Worm (Caenorhabditis elegans) whole organism, L3 larva: ENCODE data around the gene tbcb-1.

Experiments used
- R02D3.7 ChIP-seq: fragments of 150-350 bp; optimal IDR thresholded peaks from 2 replicates; lab custom pipeline; 2014; ENCODE audit warnings: missing biosample characterization, missing genetic modification characterization
- ceh-16 ChIP-seq: sonication (generic microtip); optimal IDR thresholded peaks from 2 replicates; lab custom pipeline; 2017; ENCODE audit warnings: missing biosample characterization, missing genetic modification characterization
- ceh-28 ChIP-seq: fragments of 150-350 bp; optimal IDR thresholded peaks from 2 replicates; lab custom pipeline; 2014; ENCODE audit warnings: missing biosample characterization, missing genetic modification reagents, missing genetic modification characterization
- ceh-82 ChIP-seq: fragments of 150-350 bp; optimal IDR thresholded peaks from 2 replicates; lab custom pipeline; 2014; ENCODE audit warnings: missing biosample characterization, missing genetic modification characterization
- ceh-9 ChIP-seq: sonication (generic microtip); optimal IDR thresholded peaks from 2 replicates; lab custom pipeline; 2018; ENCODE audit warnings: missing biosample characterization, missing genetic modification characterization
- daf-12 ChIP-seq: fragments of 150-350 bp; optimal IDR thresholded peaks from 2 replicates; lab custom pipeline; 2014; ENCODE audit warnings: missing biosample characterization, missing genetic modification reagents, missing genetic modification characterization
- egl-27 ChIP-seq: sonication (generic microtip); optimal IDR thresholded peaks from 4 replicates; lab custom pipeline; 2017; ENCODE audit warnings: missing biosample characterization, missing genetic modification reagents, missing genetic modification characterization
- egl-5 ChIP-seq: fragments of 150-350 bp; optimal IDR thresholded peaks from 2 replicates; lab custom pipeline; 2017; ENCODE audit warnings: missing biosample characterization, missing genetic modification reagents, missing genetic modification characterization, inconsistent platforms
- elt-1 ChIP-seq: fragments of 150-350 bp; optimal IDR thresholded peaks from 2 replicates; lab custom pipeline; 2014; ENCODE audit warnings: missing biosample characterization, missing genetic modification characterization
- elt-2 ChIP-seq: sonication (generic microtip); optimal IDR thresholded peaks from 2 replicates; lab custom pipeline; 2016; ENCODE audit warnings: missing genetic modification reagents, mild to moderate bottlenecking, missing genetic modification characterization, missing compliant biosample characterization
- eor-1 ChIP-seq, 2 experiments: fragments of 150-350 bp; optimal IDR thresholded peaks; 2 replicates each; lab custom pipeline; 2014 to 2018; ENCODE audit warnings: missing biosample characterization in 2 of 2, missing genetic modification characterization in 2 of 2
- fos-1 ChIP-seq: fragments of 150-350 bp; optimal IDR thresholded peaks from 2 replicates; lab custom pipeline; 2014; ENCODE audit warnings: missing biosample characterization, missing genetic modification characterization
- hmg-11 ChIP-seq: sonication (generic microtip); optimal IDR thresholded peaks from 2 replicates; lab custom pipeline; 2016; ENCODE audit warnings: missing genetic modification characterization, missing compliant biosample characterization
- lin-15B ChIP-seq: fragments of 150-350 bp; optimal IDR thresholded peaks from 2 replicates; lab custom pipeline; 2014; ENCODE audit warnings: missing biosample characterization, missing genetic modification characterization
- lin-39 ChIP-seq: fragments of 150-350 bp; optimal IDR thresholded peaks from 2 replicates; lab custom pipeline; 2018; ENCODE audit warnings: missing biosample characterization, missing genetic modification reagents, missing genetic modification characterization
- mdl-1 ChIP-seq: fragments of 150-350 bp; optimal IDR thresholded peaks from 2 replicates; lab custom pipeline; 2014; ENCODE audit warnings: missing biosample characterization, missing genetic modification characterization
- mml-1 ChIP-seq: fragments of 150-350 bp; sonication (generic microtip); optimal IDR thresholded peaks from 3 replicates; lab custom pipeline; 2014; ENCODE audit warnings: missing biosample characterization, missing genetic modification characterization
- nfya-1 ChIP-seq: sonication (generic microtip); optimal IDR thresholded peaks from 2 replicates; lab custom pipeline; 2017; ENCODE audit warnings: missing genetic modification characterization, mild to moderate bottlenecking, missing compliant biosample characterization, antibody characterized with exemption, moderate library complexity; ENCODE audit not compliant: insufficient read depth
- nhr-12 ChIP-seq: fragments of 150-350 bp; optimal IDR thresholded peaks from 2 replicates; lab custom pipeline; 2014; ENCODE audit warnings: missing biosample characterization, missing genetic modification characterization
- nhr-23 ChIP-seq: fragments of 150-350 bp; optimal IDR thresholded peaks from 2 replicates; lab custom pipeline; 2014; ENCODE audit warnings: missing biosample characterization, missing genetic modification reagents, missing genetic modification characterization
- nhr-25 ChIP-seq: sonication (generic microtip); optimal IDR thresholded peaks from 2 replicates; lab custom pipeline; 2017; ENCODE audit warnings: missing biosample characterization, missing genetic modification characterization
- nhr-28 ChIP-seq: fragments of 150-350 bp; optimal IDR thresholded peaks from 2 replicates; lab custom pipeline; 2014; ENCODE audit warnings: missing biosample characterization, missing genetic modification characterization
- nhr-43 ChIP-seq: sonication (generic microtip); optimal IDR thresholded peaks from 2 replicates; lab custom pipeline; 2016; ENCODE audit warnings: mild to moderate bottlenecking, missing genetic modification characterization, missing compliant biosample characterization; ENCODE audit not compliant: poor library complexity, severe bottlenecking
- nhr-67 ChIP-seq: fragments of 150-350 bp; optimal IDR thresholded peaks from 2 replicates; lab custom pipeline; 2014; ENCODE audit warnings: missing biosample characterization, missing genetic modification characterization
- nhr-76 ChIP-seq: fragments of 150-350 bp; sonication (generic microtip); optimal IDR thresholded peaks from 5 replicates; lab custom pipeline; 2014; ENCODE audit warnings: missing biosample characterization, missing genetic modification characterization
- pha-4 ChIP-seq: fragments of 150-350 bp; optimal IDR thresholded peaks from 2 replicates; lab custom pipeline; 2014; ENCODE audit warnings: missing biosample characterization, missing genetic modification reagents, missing genetic modification characterization
- pqm-1 ChIP-seq: fragments of 150-350 bp; optimal IDR thresholded peaks from 2 replicates; lab custom pipeline; 2017; ENCODE audit warnings: missing biosample characterization, missing genetic modification characterization, inconsistent platforms
- sea-2 ChIP-seq: fragments of 150-350 bp; sonication (generic microtip); optimal IDR thresholded peaks from 4 replicates; lab custom pipeline; 2014; ENCODE audit warnings: missing biosample characterization, missing genetic modification reagents, missing genetic modification characterization
- snpc-4 ChIP-seq: fragments of 150-350 bp; optimal IDR thresholded peaks from 2 replicates; lab custom pipeline; 2014; ENCODE audit warnings: missing biosample characterization, missing genetic modification characterization
- tbx-2 ChIP-seq: sonication (generic microtip); optimal IDR thresholded peaks from 2 replicates; lab custom pipeline; 2016; ENCODE audit warnings: mild to moderate bottlenecking, missing genetic modification characterization, missing compliant biosample characterization
- unc-39 ChIP-seq: sonication (generic microtip); optimal IDR thresholded peaks from 4 replicates; lab custom pipeline; 2017; ENCODE audit warnings: missing biosample characterization, missing genetic modification characterization
- unc-62 ChIP-seq: fragments of 150-350 bp; sonication (generic microtip); optimal IDR thresholded peaks from 4 replicates; lab custom pipeline; 2014; ENCODE audit warnings: missing biosample characterization, missing genetic modification reagents, missing genetic modification characterization
- zag-1 ChIP-seq: fragments of 150-350 bp; optimal IDR thresholded peaks from 2 replicates; lab custom pipeline; 2014; ENCODE audit warnings: missing biosample characterization, missing genetic modification characterization
- ztf-11 ChIP-seq: fragments of 150-350 bp; optimal IDR thresholded peaks from 2 replicates; lab custom pipeline; 2014; ENCODE audit warnings: missing biosample characterization, missing genetic modification characterization
- ztf-4 ChIP-seq: fragments of 150-350 bp; optimal IDR thresholded peaks from 2 replicates; lab custom pipeline; 2014; ENCODE audit warnings: missing biosample characterization, missing genetic modification characterization

Gene tbcb-1

ce11 chrV:13620676-13621075 is 28.8 kb downstream of the tbcb-1 start, which contains the start of gene F53F4.15:
F53F4.15 (plus strand) TSS chrV:13620976.
- TF ChIP-seq ceh-9 (tag; lab: Kevin White, UChicago) (no peak), hmg-11 (tag; lab: Kevin White, UChicago) (no peak), pqm-1 (tag; lab: Kevin White, UChicago) (no peak)
- TF ChIP-seq, all 47 proteins: peak for 0

- TF ChIP-seq ceh-82 (no peak), ceh-16 (tag; lab: Kevin White, UChicago) (no peak), ceh-28 (tag; lab: Kevin White, UChicago) (no peak), nhr-67 (tag; lab: Kevin White, UChicago) (no peak), pqm-1 (tag; lab: Kevin White, UChicago) (no peak), ceh-9 (tag; lab: Kevin White, UChicago) (no peak), R02D3.7 (tag; lab: Kevin White, UChicago) (no peak), nhr-28 (no peak), pha-4 (no peak), unc-62 (GFP tag; lab: Kevin White, UChicago) (no peak), eor-1 (tag; optimal IDR thresholded peaks at IDR 0.05; lab: Kevin White, UChicago) (no peak), nhr-23 (no peak), hmg-11 (tag; lab: Kevin White, UChicago) (no peak), lin-39 (tag; lab: Kevin White, UChicago) (no peak), ztf-4 (tag; lab: Kevin White, UChicago) (no peak), elt-2 (tag; lab: Kevin White, UChicago) (no peak), nhr-43 (tag; lab: Kevin White, UChicago) (no peak), zag-1 (tag; lab: Kevin White, UChicago) (no peak), mml-1 (tag; lab: Kevin White, UChicago) (no peak)
These were observed 29.8 kb downstream of the tbcb-1 start, which contains the start of gene F53F4.16 for ce11 chrV:13621720-13622119. F53F4.16 (minus strand) TSS chrV:13621820.

DNA sequence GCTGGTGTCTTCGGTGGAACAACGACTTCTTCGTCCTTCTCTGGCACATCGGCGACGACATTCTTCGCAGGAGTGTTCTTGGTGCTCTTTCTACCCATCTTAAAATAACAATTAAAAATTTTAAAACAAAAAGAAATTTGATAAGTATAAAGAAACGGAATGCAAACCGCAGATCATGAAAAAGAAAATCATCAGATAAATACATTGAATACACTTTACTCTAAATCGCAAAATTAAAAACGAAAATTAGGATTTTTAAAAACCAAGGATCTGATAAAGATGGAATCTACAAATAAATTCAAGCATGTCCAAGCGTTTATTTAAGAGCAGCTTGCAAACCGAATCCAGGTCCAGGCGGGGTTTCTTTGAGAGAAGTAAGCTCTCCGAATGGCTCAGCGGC is 32.5 kb downstream of the tbcb-1 start, which contains the start of gene F53F4.11:
F53F4.11 (minus strand) TSS at position 101 of the 400 bp plus-strand sequence.
- TF ChIP-seq unc-62 (GFP tag; lab: Kevin White, UChicago) (no peak), mml-1 (tag; lab: Kevin White, UChicago) (no peak), tbx-2 (tag; lab: Kevin White, UChicago) (no peak), elt-2 (tag; lab: Kevin White, UChicago) (no peak)

DNA sequence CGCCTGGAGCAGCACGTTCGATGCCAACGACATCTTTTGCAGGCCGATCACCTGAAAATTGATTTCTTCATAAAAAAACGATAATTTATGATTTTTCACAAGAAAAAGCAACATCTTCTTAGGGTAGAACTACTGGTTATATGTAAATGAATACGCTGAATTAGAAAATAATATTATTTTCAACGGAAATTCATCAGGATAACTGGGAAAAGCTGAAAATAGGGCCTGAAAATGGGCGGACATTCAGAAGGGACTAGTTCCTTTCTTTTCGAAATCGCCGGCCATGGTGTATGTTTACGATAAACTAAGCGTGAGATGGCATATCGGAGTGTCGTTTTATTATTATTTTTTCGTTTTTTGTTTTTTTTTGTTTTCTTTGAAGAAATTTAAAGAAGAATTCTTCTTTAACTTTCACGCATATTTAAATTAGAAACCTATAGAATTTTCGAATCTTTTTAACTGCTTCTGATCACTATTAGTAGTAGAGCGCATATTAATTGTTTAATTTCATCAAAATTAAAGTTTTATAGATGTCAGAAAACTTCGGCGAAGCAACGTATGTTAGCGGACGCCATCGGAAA is 33.7 kb downstream of the tbcb-1 start, which contains the start of the genes nduv-2 and F53F4.12:
nduv-2 (minus strand) TSS at position 51 of the 581 bp plus-strand sequence.
F53F4.12 (plus strand) TSS at position 531 of the 581 bp plus-strand sequence.
- TF ChIP-seq sea-2 = no peak
- no peak for TF ChIP-seq nhr-12
- TF ChIP-seq hmg-11 (tag; lab: Kevin White, UChicago) = peak; percentile 64
- TF ChIP-seq pqm-1 (tag; lab: Kevin White, UChicago) = peak; percentile 1
- TF ChIP-seq nhr-25 (tag; lab: Kevin White, UChicago) = peak; percentile 10
- no peak for TF ChIP-seq fos-1 (tag; lab: Kevin White, UChicago)
- TF ChIP-seq R02D3.7 (tag; lab: Kevin White, UChicago) = peak; percentile 86
- peak; percentile 89 for TF ChIP-seq lin-15B (tag; lab: Kevin White, UChicago)
- TF ChIP-seq snpc-4 (tag; lab: Kevin White, UChicago) = peak; percentile 13

DNA sequence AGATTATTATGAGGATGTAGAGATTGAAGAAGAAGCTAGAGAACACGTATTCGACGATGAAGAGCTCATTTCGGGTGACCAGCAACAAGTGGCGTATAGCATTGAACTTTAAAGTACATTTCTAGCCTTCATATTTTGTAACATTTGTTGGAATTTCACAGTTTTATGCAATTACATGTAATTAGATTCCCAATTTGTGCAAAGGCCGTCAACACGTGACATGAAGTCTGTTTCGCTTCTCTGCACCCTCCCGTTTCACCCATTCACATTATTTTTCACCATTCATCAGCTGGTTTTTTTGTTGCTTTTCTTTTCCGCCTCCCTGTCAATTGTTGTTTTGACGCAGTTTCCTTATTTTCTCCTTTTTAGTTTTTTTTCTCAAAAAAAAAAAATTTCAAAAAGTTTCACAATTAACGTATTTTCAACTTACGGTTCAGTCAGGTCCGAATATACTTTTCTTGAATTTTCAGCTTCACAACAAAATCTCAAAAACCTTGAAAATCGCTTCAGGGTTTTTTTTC is 35.2 kb downstream of the tbcb-1 start, which contains the start of gene sde-2:
sde-2 (plus strand) TSS at position 471 of the 521 bp plus-strand sequence.
- TF ChIP-seq ceh-82 (no peak), egl-5 (peak; percentile 35), unc-39 (no peak), lin-39 (tag; lab: Kevin White, UChicago) (peak; percentile 4), nhr-67 (tag; lab: Kevin White, UChicago) (no peak), nhr-28 (no peak), lin-15B (tag; lab: Kevin White, UChicago) (no peak)

- TF ChIP-seq daf-12 (tag; lab: Kevin White, UChicago) (no peak), nhr-67 (tag; lab: Kevin White, UChicago) (no peak), ceh-28 (tag; lab: Kevin White, UChicago) (no peak), sea-2 (no peak), nfya-1 (tag; lab: Kevin White, UChicago) (no peak), nhr-76 (tag; lab: Kevin White, UChicago) (no peak), mdl-1 (tag; lab: Kevin White, UChicago) (no peak), ceh-9 (tag; lab: Kevin White, UChicago) (no peak), nhr-28 (no peak), ztf-11 (tag; lab: Kevin White, UChicago) (no peak), egl-27 (tag; lab: Kevin White, UChicago) (no peak), elt-1 (tag; lab: Kevin White, UChicago) (no peak), unc-62 (GFP tag; lab: Kevin White, UChicago) (no peak), pha-4 (no peak), mml-1 (tag; lab: Kevin White, UChicago) (no peak)
- TF ChIP-seq, all 47 proteins: peak for 0
These were observed 42.2 kb downstream of the tbcb-1 start, which contains the start of gene H37A05.2 for ce11 chrV:13634149-13634548. H37A05.2 (minus strand) TSS chrV:13634249.
